Fruit fly (Drosophila melanogaster) whole organism, pupa: Measurements from ENCODE around the gene CG13138.

Source experiments
- CG10348 ChIP-seq: fragments of 200-800 bp; sonication (Bioruptor generic); IDR thresholded peaks from 2 replicates; pipeline ENCODE4 v1.3.6; 2022; ENCODE audit warnings: missing biosample characterization, missing genetic modification characterization
- CG13204 ChIP-seq: fragments of 200-800 bp; sonication (Bioruptor generic); optimal IDR thresholded peaks from 2 replicates; lab custom pipeline; 2018; ENCODE audit warnings: missing biosample characterization, mild to moderate bottlenecking, missing genetic modification characterization, moderate library complexity
- CG17806 ChIP-seq: fragments of 200-800 bp; sonication (Bioruptor generic); optimal IDR thresholded peaks from 2 replicates; lab custom pipeline; 2018; ENCODE audit warnings: missing biosample characterization, mild to moderate bottlenecking, missing genetic modification characterization, moderate library complexity
- CG32121 ChIP-seq: fragments of 200-800 bp; sonication (Bioruptor generic); IDR thresholded peaks from 2 replicates; pipeline ENCODE4 v1.3.6; 2022; ENCODE audit warnings: missing biosample characterization, missing genetic modification characterization
- CG34367 ChIP-seq: fragments of 200-800 bp; sonication (Bioruptor generic); optimal IDR thresholded peaks from 2 replicates; lab custom pipeline; 2018; ENCODE audit warnings: missing biosample characterization, mild to moderate bottlenecking, missing genetic modification characterization
- CG8159 ChIP-seq: fragments of 200-800 bp; sonication (Bioruptor generic); optimal IDR thresholded peaks from 3 replicates; lab custom pipeline; 2018; ENCODE audit warnings: missing biosample characterization, mild to moderate bottlenecking, missing genetic modification characterization, moderate library complexity
- CG8301 ChIP-seq: fragments of 200-800 bp; sonication (Bioruptor generic); optimal IDR thresholded peaks from 2 replicates; lab custom pipeline; 2018; ENCODE audit warnings: missing biosample characterization, mild to moderate bottlenecking, missing genetic modification characterization
- CG9948 ChIP-seq: fragments of 200-800 bp; sonication (Bioruptor generic); optimal IDR thresholded peaks from 2 replicates; lab custom pipeline; 2018; ENCODE audit warnings: missing biosample characterization, mild to moderate bottlenecking, missing genetic modification characterization, moderate library complexity
- D1 ChIP-seq: fragments of 200-800 bp; sonication (Bioruptor generic); optimal IDR thresholded peaks from 2 replicates; lab custom pipeline; 2018; ENCODE audit warnings: missing biosample characterization, mild to moderate bottlenecking, missing genetic modification characterization, moderate library complexity
- EcR ChIP-seq: fragments of 200-800 bp; sonication (Bioruptor generic); optimal IDR thresholded peaks from 3 replicates; lab custom pipeline; 2019; ENCODE audit warnings: missing biosample characterization, missing genetic modification characterization, mild to moderate bottlenecking, moderate library complexity, missing genetic modification reagents
- Snoo ChIP-seq: fragments of 200-800 bp; sonication (Bioruptor generic); optimal IDR thresholded peaks from 3 replicates; lab custom pipeline; 2017; ENCODE audit warnings: missing biosample characterization, mild to moderate bottlenecking, missing genetic modification characterization, inconsistent platforms
- fd96Ca ChIP-seq: fragments of 200-800 bp; sonication (Bioruptor generic); IDR thresholded peaks from 3 replicates; pipeline ENCODE4 v1.3.6; 2022; ENCODE audit warnings: missing biosample characterization, missing genetic modification characterization

DNA sequence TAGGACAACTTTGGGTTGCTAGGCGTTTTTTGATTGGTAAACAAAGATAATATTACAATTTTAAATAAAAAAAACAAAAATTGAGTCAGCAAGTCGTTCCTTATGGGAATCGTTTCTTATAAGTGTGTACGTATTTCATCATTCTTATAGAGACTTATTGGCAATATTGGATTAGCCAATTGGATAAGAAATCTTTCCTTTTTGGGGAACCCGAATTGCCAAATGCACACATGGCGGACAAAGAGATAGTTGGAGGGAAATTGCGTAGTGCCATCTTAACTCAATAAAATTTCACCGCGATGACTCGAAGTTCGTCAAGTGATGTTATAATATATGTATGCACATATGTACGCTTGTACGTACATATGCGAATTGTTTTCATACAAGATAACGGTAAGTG, 10.5 kb downstream of the CG13138 start:
- TF ChIP-seq EcR (GFP tag; lab: Kevin White, UChicago) (no peak), CG10348 (GFP tag; lab: Robert Waterston, UW) (no peak), fd96Ca (GFP tag; lab: Robert Waterston, UW) (no peak), CG8301 (tag; lab: Kevin White, UChicago) (no peak), CG13204 (no peak), CG34367 (no peak), D1 (no peak), CG32121 (no peak), CG17806 (no peak), CG8159 (tag; lab: Kevin White, UChicago) (no peak), CG9948 (no peak), Snoo (no peak)
